Worm (Caenorhabditis elegans): ENCODE data around the gene fbxa-77.

The fbxa-77 gene

DNA sequence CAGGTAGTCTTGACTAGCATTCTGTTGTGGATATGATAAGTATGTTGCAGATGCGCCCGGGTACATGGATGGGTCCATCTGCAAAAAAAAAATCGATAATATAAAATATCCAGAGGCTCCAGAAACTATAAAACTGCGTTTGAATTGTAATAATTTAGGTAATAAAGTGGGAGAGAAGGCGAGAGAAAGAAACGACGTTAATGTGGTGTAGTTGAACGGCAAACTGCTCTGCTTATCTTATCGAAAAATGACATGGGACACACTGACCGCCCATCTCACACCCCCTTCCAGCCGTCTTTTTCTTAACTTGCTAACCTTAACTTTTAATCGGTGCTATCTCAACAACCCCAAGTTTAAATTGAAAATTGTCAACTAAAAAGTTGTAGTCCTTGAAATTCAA is 27.3 kb upstream of the fbxa-77 start:
- peak; percentile 15 for TF ChIP-seq elt-2 (tag; optimal IDR thresholded peaks at IDR 0.05)
- TF ChIP-seq nhr-77 (tag; optimal IDR thresholded peaks at IDR 0.05), result no peak
- TF ChIP-seq C34B4.2 (tag; optimal IDR thresholded peaks at IDR 0.05), result no peak

DNA sequence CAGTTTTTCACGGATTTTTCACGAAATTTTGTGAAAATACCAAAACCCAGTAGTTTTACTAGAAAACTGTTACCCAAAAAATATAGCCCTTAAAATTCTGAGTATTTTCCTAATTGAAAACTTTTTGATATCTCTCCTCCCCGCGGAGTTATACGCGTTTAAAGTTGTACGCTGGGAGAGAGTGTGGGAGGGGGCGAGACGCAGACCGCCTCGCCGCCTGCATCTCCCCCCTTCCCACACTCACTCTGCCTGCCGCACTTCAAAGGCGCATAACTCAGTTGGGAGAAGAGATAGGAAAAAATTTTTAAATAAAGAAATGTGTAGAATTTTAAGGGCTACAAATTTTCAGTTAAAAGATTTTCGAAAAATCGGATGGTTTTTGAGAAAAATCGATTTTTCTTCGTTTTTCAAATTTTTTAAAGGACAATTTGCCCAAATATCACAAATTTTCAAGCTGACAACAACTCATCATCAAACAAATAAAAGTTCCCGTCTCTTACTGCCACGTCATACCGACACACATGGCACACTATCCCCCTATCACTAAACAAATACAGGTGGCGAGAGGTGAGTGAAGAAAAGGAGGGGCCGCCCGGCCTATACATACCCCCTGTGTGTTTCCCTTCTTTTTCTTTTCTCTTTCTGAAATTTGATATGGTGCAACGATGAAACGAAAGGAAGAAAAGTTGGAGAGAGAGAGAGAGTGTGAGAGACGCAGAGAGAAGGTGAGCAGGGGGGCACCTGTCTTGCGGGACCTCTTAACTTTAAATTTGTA is 25.8 kb upstream of the fbxa-77 start:
- TF ChIP-seq aha-1 (tag; optimal IDR thresholded peaks at IDR 0.05) (no peak), ceh-63 (GFP tag; optimal IDR thresholded peaks at IDR 0.05) (no peak), grh-1 (GFP tag; IDR thresholded peaks at IDR 0.05) (no peak), pax-3 (tag; optimal IDR thresholded peaks at IDR 0.05) (no peak), lin-14 (GFP tag; optimal IDR thresholded peaks at IDR 0.05) (peak; percentile 27), elt-2 (tag; optimal IDR thresholded peaks at IDR 0.05) (peak; percentile 24), lsy-2 (tag; optimal IDR thresholded peaks at IDR 0.05) (peak in 1 of 2 experiments; percentile 18), fkh-10 (GFP tag; optimal IDR thresholded peaks at IDR 0.05) (no peak), mdl-1 (tag; optimal IDR thresholded peaks at IDR 0.05) (peak in 1 of 2 experiments; percentile 46), Y116A8C.19 (tag; optimal IDR thresholded peaks at IDR 0.05; ENCODE audit: borderline replicate concordance) (no peak), nhr-71 (tag; optimal IDR thresholded peaks at IDR 0.05) (peak; percentile 28), lin-13 (GFP tag; optimal IDR thresholded peaks at IDR 0.05) (peak; percentile 10), ztf-4 (tag; optimal IDR thresholded peaks at IDR 0.05) (no peak), mef-2 (tag; optimal IDR thresholded peaks at IDR 0.05) (no peak), hpl-2 (GFP tag; optimal IDR thresholded peaks at IDR 0.05) (no peak), hlh-4 (tag; optimal IDR thresholded peaks at IDR 0.05) (no peak), lin-35 (GFP tag; optimal IDR thresholded peaks at IDR 0.05) (peak in 1 of 2 experiments; percentile 16), nhr-20 (tag; optimal IDR thresholded peaks at IDR 0.05) (peak; percentile 21), sptf-1 (tag; optimal IDR thresholded peaks at IDR 0.05) (no peak), lir-3 (tag; optimal IDR thresholded peaks at IDR 0.05; ENCODE audit: poor library complexity) (no peak), nhr-85 (tag) (no peak), snu-23 (GFP tag; optimal IDR thresholded peaks at IDR 0.05) (no peak), C34B4.2 (tag; optimal IDR thresholded peaks at IDR 0.05) (no peak), ceh-88 (GFP tag; IDR thresholded peaks at IDR 0.05) (no peak), C04F5.9 (tag; optimal IDR thresholded peaks at IDR 0.05) (no peak), blmp-1 (tag; optimal IDR thresholded peaks at IDR 0.05) (no peak), pag-3 (tag; optimal IDR thresholded peaks at IDR 0.05; ENCODE audit: borderline replicate concordance, insufficient read depth) (no peak), jun-1 (tag; optimal IDR thresholded peaks at IDR 0.05) (peak; percentile 16), fkh-8 (tag; optimal IDR thresholded peaks at IDR 0.05) (no peak), nhr-77 (tag; optimal IDR thresholded peaks at IDR 0.05) (peak; percentile 6)

DNA sequence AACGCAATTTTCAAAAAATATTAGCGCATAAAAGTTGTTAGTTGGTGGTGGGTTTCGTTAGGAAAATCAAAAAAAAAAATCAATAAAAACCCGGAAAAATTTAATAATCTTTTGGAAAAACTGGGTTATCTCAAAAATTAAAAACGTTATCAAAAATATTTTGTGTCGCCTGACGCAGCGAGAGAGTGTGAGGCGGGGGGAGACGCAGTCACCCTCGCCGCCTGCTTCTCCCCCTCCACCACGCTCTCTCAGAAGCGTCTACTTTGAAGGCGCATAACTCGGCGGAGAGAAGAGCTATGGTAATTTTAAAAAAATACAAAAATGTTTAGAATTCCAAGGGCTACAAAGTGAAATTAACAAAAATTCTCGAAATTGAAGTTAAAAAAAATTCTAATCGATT is 24.2 kb upstream of the fbxa-77 start:
- TF ChIP-seq efl-1 (optimal IDR thresholded peaks at IDR 0.05) (no peak), efl-1 (GFP tag; optimal IDR thresholded peaks at IDR 0.05 in 1 of 2) (no peak), elt-2 (tag; optimal IDR thresholded peaks at IDR 0.05) (peak; percentile 69)

DNA sequence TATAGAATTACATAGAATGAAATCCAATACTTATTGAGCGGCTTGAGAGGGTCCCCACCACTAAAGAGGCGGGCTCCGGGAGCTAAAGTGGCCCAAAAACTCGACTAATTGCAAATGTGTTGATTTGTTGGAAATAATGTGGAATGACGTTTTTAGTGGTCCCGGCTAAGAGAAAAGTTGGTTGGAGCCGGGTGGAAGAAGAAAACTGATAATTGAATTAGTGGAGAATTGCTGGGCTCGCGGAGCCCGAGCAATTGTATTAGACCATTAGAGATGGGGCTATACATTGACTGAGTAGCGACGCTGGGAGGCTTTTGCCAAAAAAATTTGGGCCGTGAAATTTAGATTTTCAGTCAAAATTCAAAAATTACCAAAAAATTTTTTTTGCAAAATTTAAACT is 23.7 kb upstream of the fbxa-77 start:
- peak; percentile 76 for TF ChIP-seq ceh-8 (GFP tag; optimal IDR thresholded peaks at IDR 0.05)
- TF ChIP-seq efl-3 (GFP tag; optimal IDR thresholded peaks at IDR 0.05), result no peak
- peak; percentile 47 for TF ChIP-seq lin-14 (GFP tag; optimal IDR thresholded peaks at IDR 0.05)
- TF ChIP-seq efl-1 (optimal IDR thresholded peaks at IDR 0.05), result no peak
- peak in 1 of 2 experiments; percentile 42 for TF ChIP-seq efl-1 (GFP tag; optimal IDR thresholded peaks at IDR 0.05 in 1 of 2)

DNA sequence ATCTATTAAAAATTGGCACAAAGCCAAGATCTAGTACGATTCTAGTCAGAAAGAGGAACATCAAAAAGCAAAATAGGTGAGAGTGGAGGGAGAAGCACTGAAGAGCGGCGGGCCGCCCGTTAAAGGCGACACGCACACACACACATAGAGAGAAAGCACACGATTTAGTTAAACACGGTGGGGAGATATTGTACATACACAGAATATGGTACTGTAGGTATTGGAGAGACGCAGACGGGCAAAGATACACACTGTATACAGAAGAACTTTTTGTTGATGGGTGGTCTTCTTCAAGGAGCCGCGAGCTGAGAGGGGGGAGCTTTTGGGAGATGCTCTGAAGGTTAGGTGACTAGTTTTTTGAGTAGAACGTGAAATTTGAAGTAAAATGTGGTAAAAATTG is 23.0 kb upstream of the fbxa-77 start:
- TF ChIP-seq nhr-77 (tag; optimal IDR thresholded peaks at IDR 0.05), result peak; percentile 12
- peak in 1 of 2 experiments; percentile 18 for TF ChIP-seq lsy-2 (tag; optimal IDR thresholded peaks at IDR 0.05)
- TF ChIP-seq lin-14 (GFP tag; optimal IDR thresholded peaks at IDR 0.05), result peak; percentile 24
- TF ChIP-seq efl-1 (optimal IDR thresholded peaks at IDR 0.05), result no peak
- TF ChIP-seq efl-1 (GFP tag; optimal IDR thresholded peaks at IDR 0.05 in 1 of 2), result peak in 1 of 2 experiments; percentile 74
- peak; percentile 9 for TF ChIP-seq tbx-2 (tag; optimal IDR thresholded peaks at IDR 0.05)
- TF ChIP-seq snpc-4 (tag; optimal IDR thresholded peaks at IDR 0.05), result no peak
- peak; percentile 0 for TF ChIP-seq nhr-71 (tag; optimal IDR thresholded peaks at IDR 0.05)
- TF ChIP-seq nhr-20 (tag; optimal IDR thresholded peaks at IDR 0.05), result peak; percentile 19
- TF ChIP-seq ceh-90 (tag; optimal IDR thresholded peaks at IDR 0.05), result no peak
- TF ChIP-seq ces-1 (GFP tag; optimal IDR thresholded peaks at IDR 0.05), result no peak

Measured in whole organism, L1 larva.